Worm (Caenorhabditis elegans) whole organism, early embryonic: ENCODE results near the gene srh-137.

Source experiments
- ama-1 ChIP-seq: fragments of 150-350 bp; optimal IDR thresholded peaks from 2 replicates; lab custom pipeline; 2014
- ets-7 ChIP-seq: sonication (generic microtip); optimal IDR thresholded peaks from 2 replicates; lab custom pipeline; 2016; ENCODE audit warnings: missing genotype, missing genetic modification characterization, missing compliant biosample characterization
- hmg-4 ChIP-seq: fragments of 200-800 bp; sonication (Bioruptor generic); optimal IDR thresholded peaks from 2 replicates; lab custom pipeline; 2018; ENCODE audit warnings: mild to moderate bottlenecking, missing genetic modification characterization, missing compliant biosample characterization

ce11 chrV:16746231-16746990, 29.9 kb upstream of the srh-137 start, which contains the start of gene gyg-2:
- TF ChIP-seq ets-7 (tag; lab: Kevin White, UChicago) (no peak), hmg-4 (no peak), ama-1 (lab: Kevin White, UChicago) (no peak)
